Worm (Caenorhabditis elegans): Measurements from ENCODE around the gene C18D4.6.
"Not testable (repeated sequence)": the region's sequence is repeated elsewhere in the genome, so short reads cannot be mapped to it uniquely, and the experiment has no call there.

ce11 chrV:17584352-17584843 lies 46.2 kb upstream of the C18D4.6 start, which contains the start of gene fbxa-133:
- TF ChIP-seq nhr-10 (tag; optimal IDR thresholded peaks at IDR 0.05); lin-39 (tag; optimal IDR thresholded peaks at IDR 0.05); nhr-25 (tag; optimal IDR thresholded peaks at IDR 0.05; ENCODE audit: borderline replicate concordance, insufficient read depth): not testable (repeated sequence)

Measured in whole organism, L4 larva.